Fruit fly (Drosophila melanogaster): ENCODE data around the gene CG4497.

DNA sequence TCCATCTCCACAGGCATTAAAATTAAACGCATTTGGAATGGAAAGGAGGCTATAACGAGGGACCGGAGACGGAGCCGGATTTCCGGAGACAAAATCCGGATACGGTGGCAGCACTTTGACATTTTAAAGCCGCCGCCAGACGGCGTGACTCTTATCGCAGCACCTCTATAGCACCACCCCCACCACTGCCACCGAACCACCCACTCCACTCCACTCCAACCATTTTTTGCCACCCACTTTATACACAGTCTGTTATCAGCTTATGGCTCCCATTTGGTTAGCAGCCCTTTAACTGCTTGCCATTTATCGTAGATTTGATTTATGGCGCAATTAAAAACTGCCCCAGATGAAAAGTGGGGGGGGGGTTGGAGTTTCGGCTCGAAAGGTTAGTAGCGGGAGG, 25.4 kb downstream of the CG4497 start:
- TF ChIP-seq CG8478 (optimal IDR thresholded peaks at IDR 0.05) = no peak
- TF ChIP-seq CTCF (optimal IDR thresholded peaks at IDR 0.05) = no peak
